Comparison of ENCODE assay signal across 1 fruit fly cellular context in the genomic region with DNA sequence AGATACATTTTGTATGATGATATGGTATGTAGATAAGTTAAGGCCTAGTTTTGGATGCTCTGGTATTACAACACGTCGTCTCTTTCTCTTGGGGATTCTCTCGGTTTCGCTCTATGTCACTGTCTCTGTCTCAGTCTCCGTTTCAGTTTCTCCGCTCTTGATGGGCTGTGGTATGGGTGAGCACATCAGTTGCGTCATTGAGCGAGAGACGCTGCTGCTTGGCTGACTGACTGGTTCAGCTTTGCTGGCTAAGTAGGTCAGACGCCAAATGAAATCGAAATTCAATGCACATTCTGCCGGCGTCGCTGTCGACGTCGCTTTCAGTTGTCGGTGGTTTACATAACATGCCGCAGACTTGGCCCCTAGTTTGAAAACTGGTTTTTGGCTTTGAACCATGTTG.
TF ChIP-seq lines count a peak whose summit lies in the region.

No protein-coding gene starts in this region.

TF ChIP-seq in whole organism, embryonic, 481 proteins besides CTCF, POLR2A, EP300 and RAD21 (continued from another document):
- TF ChIP-seq Fer2 (tag; optimal IDR thresholded peaks at IDR 0.05; lab: Kevin White, UChicago) (no peak), hkb (optimal IDR thresholded peaks at IDR 0.05; lab: Kevin White, UChicago) (no peak), hkb (GFP tag; IDR thresholded peaks at IDR 0.05; lab: Robert Waterston, UW) (peak; percentile 28; the same call in 1 of the 2 replicates), croc (GFP tag; conservative IDR thresholded peaks at IDR 0.05; lab: Robert Waterston, UW) (no peak), crp (GFP tag; optimal IDR thresholded peaks at IDR 0.05; lab: Kevin White, UChicago) (no peak), z (GFP tag; IDR thresholded peaks at IDR 0.05; lab: Robert Waterston, UW) (0 out of 3 replicates have a peak, but pooled peaks have one; percentile 63), Hmr (GFP tag; optimal IDR thresholded peaks at IDR 0.05; lab: Kevin White, UChicago) (no peak), sima (GFP tag; optimal IDR thresholded peaks at IDR 0.05; lab: Kevin White, UChicago) (no peak), Poxn (GFP tag; IDR thresholded peaks at IDR 0.05; lab: Robert Waterston, UW) (no peak), CG33557 (GFP tag; optimal IDR thresholded peaks at IDR 0.05; lab: Kevin White, UChicago) (peak; percentile 41), sna (GFP tag; IDR thresholded peaks at IDR 0.05; lab: Robert Waterston, UW; ENCODE audit: partially characterized antibody) (peak; percentile 51), CG8388 (GFP tag; optimal IDR thresholded peaks at IDR 0.05; lab: Kevin White, UChicago) (no peak), ems (GFP tag; optimal IDR thresholded peaks at IDR 0.05; lab: Kevin White, UChicago) (no peak), CG7987 (GFP tag; optimal IDR thresholded peaks at IDR 0.05; lab: Kevin White, UChicago) (no peak), CG30403 (GFP tag; optimal IDR thresholded peaks at IDR 0.05; lab: Kevin White, UChicago) (no peak), CG13894 (tag; optimal IDR thresholded peaks at IDR 0.05; lab: Kevin White, UChicago) (peak; percentile 51), Doc3 (GFP tag; IDR thresholded peaks at IDR 0.05; lab: Robert Waterston, UW; ENCODE audit: partially characterized antibody) (no peak), ap (GFP tag; IDR thresholded peaks at IDR 0.05; lab: Robert Waterston, UW) (no peak), CG4730 (GFP tag; IDR thresholded peaks at IDR 0.05; lab: Robert Waterston, UW) (no peak), ftz-f1 (GFP tag; optimal IDR thresholded peaks at IDR 0.05; lab: Kevin White, UChicago) (peak; percentile 15), CG17802 (tag; optimal IDR thresholded peaks at IDR 0.05; lab: Kevin White, UChicago) (no peak), zfh1 (GFP tag; IDR thresholded peaks at IDR 0.05; lab: Robert Waterston, UW) (no peak), CG17568 (GFP tag; optimal IDR thresholded peaks at IDR 0.05; lab: Kevin White, UChicago) (no peak), eyg (GFP tag; optimal IDR thresholded peaks at IDR 0.05; lab: Kevin White, UChicago) (no peak), chm (GFP tag; IDR thresholded peaks at IDR 0.05; lab: Robert Waterston, UW) (peak; percentile 52; the same call in 1 of the 2 replicates), peb (GFP tag; IDR thresholded peaks at IDR 0.05; lab: Robert Waterston, UW) (no peak), CG7928 (GFP tag; optimal IDR thresholded peaks at IDR 0.05; lab: Kevin White, UChicago) (no peak), ATbp (GFP tag; optimal IDR thresholded peaks at IDR 0.05; lab: Kevin White, UChicago) (no peak), bsh (GFP tag; optimal IDR thresholded peaks at IDR 0.05; lab: Kevin White, UChicago) (peak in 1 of 2 experiments; percentile 0), chinmo (GFP tag; IDR thresholded peaks at IDR 0.05; lab: Robert Waterston, UW; ENCODE audit: partially characterized antibody) (peak; percentile 99), CG14667 (GFP tag; IDR thresholded peaks at IDR 0.05; lab: Robert Waterston, UW) (no peak), Eip74EF (GFP tag; optimal IDR thresholded peaks at IDR 0.05; lab: Kevin White, UChicago) (peak in 1 of 2 experiments; percentile 38), GATAe (GFP tag; conservative IDR thresholded peaks at IDR 0.05; lab: Robert Waterston, UW) (no peak), btn (GFP tag; optimal IDR thresholded peaks at IDR 0.05; lab: Kevin White, UChicago) (no peak), Hsf (GFP tag; optimal IDR thresholded peaks at IDR 0.05; lab: Kevin White, UChicago) (no peak), onecut (GFP tag; IDR thresholded peaks at IDR 0.05; lab: Robert Waterston, UW) (peak; percentile 23; the same call in 1 of the 2 replicates), her (GFP tag; optimal IDR thresholded peaks at IDR 0.05; lab: Kevin White, UChicago) (no peak), CG2889 (GFP tag; IDR thresholded peaks at IDR 0.05; lab: Robert Waterston, UW) (no peak), CG8281 (tag; optimal IDR thresholded peaks at IDR 0.05; lab: Kevin White, UChicago) (no peak), Deaf1 (tag; optimal IDR thresholded peaks at IDR 0.05; lab: Kevin White, UChicago) (peak; percentile 40), CG12659 (GFP tag; optimal IDR thresholded peaks at IDR 0.05; lab: Kevin White, UChicago) (no peak), knrl (GFP tag; IDR thresholded peaks at IDR 0.05; lab: Robert Waterston, UW; ENCODE audit: partially characterized antibody) (no peak), pnt (GFP tag; optimal IDR thresholded peaks at IDR 0.05; lab: Kevin White, UChicago) (no peak), yki (optimal IDR thresholded peaks at IDR 0.05; lab: Kevin White, UChicago) (peak; percentile 19), CG10366 (GFP tag; IDR thresholded peaks at IDR 0.05; lab: Robert Waterston, UW) (no peak), CG12769 (tag; optimal IDR thresholded peaks at IDR 0.05; lab: Kevin White, UChicago) (peak; percentile 27), CG4404 (GFP tag; IDR thresholded peaks at IDR 0.05; lab: Robert Waterston, UW) (no peak), Rx (GFP tag; IDR thresholded peaks at IDR 0.05; lab: Robert Waterston, UW) (no peak), so (GFP tag; IDR thresholded peaks at IDR 0.05; lab: Robert Waterston, UW) (0 out of 3 replicates have a peak, but pooled peaks have one; percentile 50), CG5180 (GFP tag; optimal IDR thresholded peaks at IDR 0.05; lab: Kevin White, UChicago) (peak; percentile 1), zen2 (GFP tag; IDR thresholded peaks at IDR 0.05; lab: Robert Waterston, UW; ENCODE audit: partially characterized antibody) (peak; percentile 29; the same call in 1 of the 3 replicates), CG1529 (GFP tag; optimal IDR thresholded peaks at IDR 0.05; lab: Kevin White, UChicago) (no peak), Trl (optimal IDR thresholded peaks at IDR 0.05; lab: Kevin White, UChicago) (peak; percentile 71 to 80), Trl (GFP tag; optimal IDR thresholded peaks at IDR 0.05; lab: Kevin White, UChicago) (no peak), Dfd (GFP tag; optimal IDR thresholded peaks at IDR 0.05; lab: Kevin White, UChicago) (no peak), CG6272 (GFP tag; IDR thresholded peaks at IDR 0.05; lab: Robert Waterston, UW) (no peak), CG11696 (GFP tag; IDR thresholded peaks at IDR 0.05; lab: Robert Waterston, UW) (no peak), CG8290 (GFP tag; optimal IDR thresholded peaks at IDR 0.05; lab: Kevin White, UChicago) (peak; percentile 73), CG8290 (tag; optimal IDR thresholded peaks at IDR 0.05; lab: Kevin White, UChicago) (no peak), CG13287 (GFP tag; IDR thresholded peaks at IDR 0.05; lab: Robert Waterston, UW; ENCODE audit: partially characterized antibody) (peak; percentile 23; the same call in 1 of the 2 replicates), CG6254 (GFP tag; optimal IDR thresholded peaks at IDR 0.05; lab: Kevin White, UChicago) (peak; percentile 16), CG2202 (tag; optimal IDR thresholded peaks at IDR 0.05; lab: Kevin White, UChicago) (no peak), CG31224 (GFP tag; IDR thresholded peaks at IDR 0.05; lab: Robert Waterston, UW) (no peak), Vsx1 (GFP tag; optimal IDR thresholded peaks at IDR 0.05; lab: Kevin White, UChicago) (no peak), CG4282 (GFP tag; optimal IDR thresholded peaks at IDR 0.05; lab: Kevin White, UChicago) (no peak), CG4820 (GFP tag; optimal IDR thresholded peaks at IDR 0.05; lab: Kevin White, UChicago) (no peak), CG12219 (GFP tag; optimal IDR thresholded peaks at IDR 0.05; lab: Kevin White, UChicago) (peak; percentile 22), esg (GFP tag; conservative IDR thresholded peaks at IDR 0.05; lab: Robert Waterston, UW) (no peak), CG10654 (GFP tag; optimal IDR thresholded peaks at IDR 0.05; lab: Kevin White, UChicago) (no peak), sd (tag; optimal IDR thresholded peaks at IDR 0.05; lab: Kevin White, UChicago) (peak; percentile 53), vvl (GFP tag; IDR thresholded peaks at IDR 0.05; lab: Robert Waterston, UW) (peak; percentile 32; the same call in 1 of the 2 replicates), Gsc (GFP tag; IDR thresholded peaks at IDR 0.05; lab: Robert Waterston, UW) (no peak), Usf (GFP tag; optimal IDR thresholded peaks at IDR 0.05; lab: Kevin White, UChicago) (no peak), kni (GFP tag; optimal IDR thresholded peaks at IDR 0.05; lab: Kevin White, UChicago) (peak; percentile 70), HmgZ (tag; optimal IDR thresholded peaks at IDR 0.05; lab: Kevin White, UChicago) (no peak), Blimp-1 (GFP tag; optimal IDR thresholded peaks at IDR 0.05; lab: Kevin White, UChicago) (peak; percentile 99), Adf1 (GFP tag; IDR thresholded peaks at IDR 0.05; lab: Robert Waterston, UW) (peak; percentile 81), CG14441 (GFP tag; IDR thresholded peaks at IDR 0.05; lab: Robert Waterston, UW) (no peak), CG42726 (GFP tag; IDR thresholded peaks at IDR 0.05; lab: Robert Waterston, UW; ENCODE audit: partially characterized antibody) (no peak), bowl (GFP tag; IDR thresholded peaks at IDR 0.05; lab: Robert Waterston, UW) (no peak), CG17912 (GFP tag; optimal IDR thresholded peaks at IDR 0.05; lab: Kevin White, UChicago) (peak; percentile 18), grau (tag; optimal IDR thresholded peaks at IDR 0.05; lab: Kevin White, UChicago) (no peak), Mrtf (GFP tag; IDR thresholded peaks at IDR 0.05; lab: Robert Waterston, UW) (no peak), CG1792 (GFP tag; optimal IDR thresholded peaks at IDR 0.05; lab: Kevin White, UChicago) (no peak), CG15011 (GFP tag; optimal IDR thresholded peaks at IDR 0.05; lab: Kevin White, UChicago) (no peak), CG3065 (GFP tag; optimal IDR thresholded peaks at IDR 0.05; lab: Kevin White, UChicago) (no peak), abd-A (tag; optimal IDR thresholded peaks at IDR 0.05; lab: Kevin White, UChicago) (no peak), Ravus (GFP tag; IDR thresholded peaks at IDR 0.05; lab: Robert Waterston, UW) (0 out of 2 replicates have a peak, but pooled peaks have one; percentile 3), maf-S (GFP tag; optimal IDR thresholded peaks at IDR 0.05; lab: Kevin White, UChicago) (no peak), CG2678 (tag; optimal IDR thresholded peaks at IDR 0.05; lab: Kevin White, UChicago) (no peak), sob (GFP tag; IDR thresholded peaks at IDR 0.05; lab: Robert Waterston, UW) (peak; percentile 33; the same call in 1 of the 2 replicates), bbx (GFP tag; IDR thresholded peaks at IDR 0.05; lab: Robert Waterston, UW; ENCODE audit: partially characterized antibody) (peak; percentile 41; the same call in 1 of the 2 replicates)
TF ChIP-seq in whole organism, embryonic: peak in this region for 37.
